Worm (Caenorhabditis elegans): ENCODE results near the gene ZK938.12.

Gene ZK938.12

ce11 chrII:9879815-9880214 lies 48.7 kb downstream of the ZK938.12 start:
- TF ChIP-seq ceh-16 (tag; optimal IDR thresholded peaks at IDR 0.05) = no peak
- no peak for TF ChIP-seq R02D3.7 (tag; optimal IDR thresholded peaks at IDR 0.05)
- peak; percentile 32 for TF ChIP-seq nhr-23 (tag; optimal IDR thresholded peaks at IDR 0.05)

ce11 chrII:9880826-9881225 lies 49.7 kb downstream of the ZK938.12 start, which contains the start of gene C08H9.15:
C08H9.15 (plus strand) TSS chrII:9881193.
- TF ChIP-seq nhr-25 (tag; optimal IDR thresholded peaks at IDR 0.05) = peak; percentile 30
- no peak for TF ChIP-seq lin-15B (tag; optimal IDR thresholded peaks at IDR 0.05)

Measured in whole organism, L3 larva.